Fruit fly (Drosophila melanogaster) whole organism, wandering third instar larva: Measurements from ENCODE around the gene Sgt.

Experiments used
- Abd-B ChIP-seq: fragments of >200 bp; optimal IDR thresholded peaks from 2 replicates; lab custom pipeline; 2017; ENCODE audit warnings: missing biosample characterization, missing genetic modification characterization
- CG32264 ChIP-seq: fragments of 200-800 bp; sonication (Bioruptor generic); optimal IDR thresholded peaks from 2 replicates; lab custom pipeline; 2016; ENCODE audit warnings: missing biosample characterization, missing genetic modification characterization
- CG9705 ChIP-seq: fragments of 200-800 bp; sonication (Bioruptor generic); optimal IDR thresholded peaks from 2 replicates; lab custom pipeline; 2018; ENCODE audit warnings: missing biosample characterization, mild to moderate bottlenecking, missing genetic modification characterization
- CrebA ChIP-seq: fragments of 200-800 bp; sonication (Bioruptor generic); optimal IDR thresholded peaks from 2 replicates; lab custom pipeline; 2016; ENCODE audit warnings: missing biosample characterization, mild to moderate bottlenecking, missing genetic modification characterization, borderline replicate concordance
- Dfd ChIP-seq: fragments of >200 bp; optimal IDR thresholded peaks from 2 replicates; lab custom pipeline; 2017; ENCODE audit warnings: missing biosample characterization, missing genetic modification characterization
- Dif ChIP-seq: fragments of 200-275, 200-300 bp; sonication (Bioruptor generic); optimal IDR thresholded peaks from 2 replicates; lab custom pipeline; 2018; ENCODE audit warnings: missing biosample characterization, missing genetic modification characterization; ENCODE audit not compliant: partially characterized antibody
- GATAd ChIP-seq: sonication (Bioruptor generic); optimal IDR thresholded peaks from 2 replicates; lab custom pipeline; 2016; ENCODE audit warnings: missing biosample characterization, missing genetic modification characterization
- Hnf4 ChIP-seq: fragments of 200-800 bp; sonication (Bioruptor generic); optimal IDR thresholded peaks from 2 replicates; lab custom pipeline; 2016; ENCODE audit warnings: missing biosample characterization, mild to moderate bottlenecking, missing genetic modification characterization
- Hr78 ChIP-seq: fragments of >200 bp; optimal IDR thresholded peaks from 2 replicates; lab custom pipeline; 2017; ENCODE audit warnings: missing biosample characterization, missing genetic modification characterization
- Hr83 ChIP-seq: fragments of 200-300 bp; sonication (Bioruptor generic); optimal IDR thresholded peaks from 2 replicates; lab custom pipeline; 2016; ENCODE audit warnings: missing biosample characterization, mild to moderate bottlenecking, missing genetic modification characterization, moderate library complexity; ENCODE audit not compliant: poor library complexity, severe bottlenecking
- Jra ChIP-seq: sonication (Bioruptor generic); optimal IDR thresholded peaks from 2 replicates; lab custom pipeline; 2016; ENCODE audit warnings: missing biosample characterization, missing genetic modification characterization
- Mio ChIP-seq: sonication (Bioruptor generic); optimal IDR thresholded peaks from 2 replicates; lab custom pipeline; 2016; ENCODE audit warnings: missing biosample characterization, missing genetic modification characterization
- Myc ChIP-seq: fragments of >200 bp; optimal IDR thresholded peaks from 2 replicates; lab custom pipeline; 2017
- N ChIP-seq: fragments of >200 bp; optimal IDR thresholded peaks from 2 replicates; lab custom pipeline; 2018; ENCODE audit warnings: missing biosample characterization, missing external identifiers, missing genetic modification characterization
- OdsH ChIP-seq: fragments of 200-800 bp; sonication (Bioruptor generic); optimal IDR thresholded peaks from 2 replicates; lab custom pipeline; 2016; ENCODE audit warnings: missing biosample characterization, mild to moderate bottlenecking, missing genetic modification characterization
- Sp1 ChIP-seq: fragments of 200-800 bp; sonication (Bioruptor generic); optimal IDR thresholded peaks from 3 replicates; lab custom pipeline; 2019; ENCODE audit warnings: missing biosample characterization, mild to moderate bottlenecking, missing genetic modification characterization, moderate library complexity
- Vsx2 ChIP-seq: fragments of 200-300, 225-300 bp; sonication (Bioruptor generic); optimal IDR thresholded peaks from 2 replicates; lab custom pipeline; 2018; ENCODE audit warnings: missing biosample characterization, missing genetic modification characterization; ENCODE audit not compliant: partially characterized antibody
- brk ChIP-seq: fragments of 200-800 bp; sonication (Bioruptor generic); optimal IDR thresholded peaks from 2 replicates; lab custom pipeline; 2016; ENCODE audit warnings: missing biosample characterization, mild to moderate bottlenecking, missing genetic modification characterization
- dl ChIP-seq, 2 experiments: fragments of 175-275, 200-275 bp in 1 of 2; fragments of 200-275 bp in 1 of 2; sonication (Bioruptor generic); optimal IDR thresholded peaks; lab custom pipeline; 2018; ENCODE audit warnings: mild to moderate bottlenecking in 2 of 2, missing biosample characterization in 2 of 2, missing genetic modification characterization in 2 of 2, moderate library complexity in 2 of 2; ENCODE audit not compliant: partially characterized antibody in 2 of 2, insufficient read depth in 1 of 2
- dmrt93B ChIP-seq: fragments of 200-800 bp; sonication (Bioruptor generic); optimal IDR thresholded peaks from 2 replicates; lab custom pipeline; 2018; ENCODE audit warnings: missing biosample characterization, mild to moderate bottlenecking, missing genetic modification characterization
- dsf ChIP-seq: sonication (Bioruptor generic); optimal IDR thresholded peaks from 2 replicates; lab custom pipeline; 2016; ENCODE audit warnings: missing biosample characterization, missing genetic modification characterization, borderline replicate concordance
- ey ChIP-seq: fragments of 200-800 bp; sonication (Bioruptor generic); optimal IDR thresholded peaks from 2 replicates; lab custom pipeline; 2016; ENCODE audit warnings: missing biosample characterization, missing genetic modification characterization
- foxo ChIP-seq, 2 experiments: fragments of 200-800 bp; sonication (Bioruptor generic); optimal IDR thresholded peaks; 2 replicates in 1 of 2; 3 replicates in 1 of 2; lab custom pipeline; 2016 to 2017; ENCODE audit warnings: missing biosample characterization in 2 of 2, missing genetic modification characterization in 2 of 2
- fru ChIP-seq: fragments of 200-800 bp; sonication (Bioruptor generic); optimal IDR thresholded peaks from 3 replicates; lab custom pipeline; 2016; ENCODE audit warnings: missing biosample characterization, mild to moderate bottlenecking, missing genetic modification characterization
- h ChIP-seq: fragments of 200-800 bp; sonication (Bioruptor generic); optimal IDR thresholded peaks from 3 replicates; lab custom pipeline; 2016; ENCODE audit warnings: missing biosample characterization, mild to moderate bottlenecking, missing genetic modification characterization
- jim ChIP-seq: fragments of 175-275, 200-325 bp; sonication (Bioruptor generic); optimal IDR thresholded peaks from 2 replicates; lab custom pipeline; 2016; ENCODE audit warnings: missing biosample characterization, mild to moderate bottlenecking, missing genetic modification characterization
- lola ChIP-seq: fragments of >200 bp; optimal IDR thresholded peaks from 2 replicates; lab custom pipeline; 2017; ENCODE audit warnings: missing biosample characterization, missing genetic modification characterization
- pan ChIP-seq: fragments of >200 bp; optimal IDR thresholded peaks from 2 replicates; lab custom pipeline; 2017
- psq ChIP-seq: fragments of 200-800 bp; sonication (Bioruptor generic); optimal IDR thresholded peaks from 3 replicates; lab custom pipeline; 2017; ENCODE audit warnings: missing biosample characterization, mild to moderate bottlenecking, missing genetic modification characterization, moderate library complexity
- rgr ChIP-seq: fragments of 200-800 bp; sonication (Bioruptor generic); optimal IDR thresholded peaks from 3 replicates; lab custom pipeline; 2016; ENCODE audit warnings: missing biosample characterization, mild to moderate bottlenecking, missing genetic modification characterization
- sage ChIP-seq: fragments of 200-800 bp; sonication (Bioruptor generic); optimal IDR thresholded peaks from 2 replicates; lab custom pipeline; 2016; ENCODE audit warnings: missing biosample characterization, mild to moderate bottlenecking, missing genetic modification characterization
- sv ChIP-seq: fragments of 200-800 bp; sonication (Bioruptor generic); optimal IDR thresholded peaks from 3 replicates; lab custom pipeline; 2016; ENCODE audit warnings: missing biosample characterization, missing genetic modification characterization
- tai ChIP-seq: sonication (Bioruptor generic); optimal IDR thresholded peaks from 2 replicates; lab custom pipeline; 2016; ENCODE audit warnings: missing biosample characterization, missing genetic modification characterization
- usp ChIP-seq: fragments of >200 bp; optimal IDR thresholded peaks from 2 replicates; lab custom pipeline; 2017; ENCODE audit warnings: missing biosample characterization, missing genetic modification characterization
- woc ChIP-seq: sonication (Bioruptor generic); optimal IDR thresholded peaks from 2 replicates; lab custom pipeline; 2016; ENCODE audit warnings: missing biosample characterization, mild to moderate bottlenecking, missing genetic modification characterization

Gene Sgt

DNA sequence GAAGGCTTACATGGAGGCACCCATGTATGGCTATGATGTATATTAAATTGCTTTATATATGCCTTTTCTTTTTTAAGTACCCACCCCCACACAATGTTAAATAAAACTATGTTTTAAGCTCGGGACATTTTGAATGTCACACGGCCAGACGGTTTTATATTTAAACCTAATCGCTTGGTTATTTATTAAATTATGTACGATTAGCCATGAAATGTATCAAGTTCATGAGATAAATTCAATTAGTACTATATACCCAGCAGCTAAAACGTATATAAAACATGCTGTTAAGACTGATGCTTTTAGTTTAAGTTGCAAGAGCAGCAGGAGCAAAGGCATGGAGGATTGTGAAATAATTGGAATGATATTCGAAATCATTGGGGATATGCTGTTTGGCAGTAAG, 14.1 kb downstream of the Sgt start, which contains the start of the genes CG43221 and CG43645:
Gene CG43221 (plus strand): TSS at position 301 of the 400 bp plus-strand sequence.
Gene CG43645 (plus strand): TSS at position 301 of the 400 bp plus-strand sequence.
- TF ChIP-seq ey (GFP tag; lab: Kevin White, UChicago) (no peak), GATAd (no peak), psq (no peak), lola (GFP tag; lab: Kevin White, UChicago) (no peak)

DNA sequence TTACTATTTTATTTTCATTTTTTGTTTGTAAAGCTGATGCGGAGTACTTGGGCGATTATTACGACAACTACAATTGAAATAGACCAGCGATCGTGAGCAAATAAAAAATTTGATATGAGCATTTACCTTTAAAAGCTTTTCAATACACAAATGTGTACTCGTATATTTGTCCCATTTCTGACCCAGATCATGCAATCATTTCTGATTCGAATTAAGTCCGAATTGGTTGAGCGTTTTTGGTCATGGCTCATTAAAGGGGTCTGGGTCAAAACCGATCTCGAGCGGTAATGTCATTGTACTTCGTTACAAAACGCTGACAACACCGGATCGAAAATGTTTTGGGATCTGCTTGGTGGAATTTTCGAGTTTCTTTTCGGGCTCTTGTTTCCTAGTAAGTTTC, 14.9 kb downstream of the Sgt start, which contains the start of gene CG43220:
Gene CG43220 (plus strand): TSS at position 301 of the 400 bp plus-strand sequence.
- TF ChIP-seq tai = no peak
- no peak for TF ChIP-seq Hr78
- no peak for TF ChIP-seq GATAd
- TF ChIP-seq CG9705 (GFP tag; lab: Kevin White, UChicago) = no peak
- TF ChIP-seq dsf (GFP tag; lab: Kevin White, UChicago) = no peak
- TF ChIP-seq brk (GFP tag; lab: Kevin White, UChicago) = no peak
- TF ChIP-seq pan (lab: Kevin White, UChicago) = no peak
- no peak for TF ChIP-seq sage (GFP tag; lab: Kevin White, UChicago)
- TF ChIP-seq dl (GFP tag; optimal IDR thresholded peaks at IDR 0.05; lab: Kevin White, UChicago; ENCODE audit: insufficient read depth in 1 of 2, partially characterized antibody in 2 of 2) = no peak
- TF ChIP-seq jim = no peak

DNA sequence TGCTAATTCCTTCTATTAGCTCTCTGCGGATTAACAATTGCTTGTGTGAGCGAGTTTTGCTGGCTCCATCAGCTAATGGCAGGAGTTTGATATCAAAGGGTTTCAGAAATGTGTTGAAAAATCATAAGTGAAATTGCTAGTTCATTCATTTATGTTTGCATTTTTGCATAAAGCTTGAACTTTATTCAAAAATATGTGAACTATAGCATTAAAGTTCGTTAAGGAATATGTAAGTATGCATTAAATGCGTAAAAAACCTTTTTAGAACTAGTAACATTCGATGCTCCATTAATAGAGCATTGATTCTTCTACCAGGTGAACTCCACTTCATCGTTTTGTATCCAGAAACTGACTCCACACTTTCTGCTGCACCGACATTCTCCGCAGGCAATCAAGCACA, 21.3 kb downstream of the Sgt start:
- no peak for TF ChIP-seq Hr78
- TF ChIP-seq Myc (lab: Kevin White, UChicago) = no peak
- TF ChIP-seq GATAd = no peak
- no peak for TF ChIP-seq Mio (GFP tag; lab: Kevin White, UChicago)
- no peak for TF ChIP-seq sage (GFP tag; lab: Kevin White, UChicago)
- no peak for TF ChIP-seq CG32264
- TF ChIP-seq usp (GFP tag; lab: Kevin White, UChicago) = no peak
- no peak for TF ChIP-seq Dif (GFP tag; lab: Kevin White, UChicago)
- TF ChIP-seq h (GFP tag; lab: Kevin White, UChicago) = no peak
- no peak for TF ChIP-seq fru
- no peak for TF ChIP-seq Abd-B
- no peak for TF ChIP-seq CG9705 (GFP tag; lab: Kevin White, UChicago)
- TF ChIP-seq Jra (GFP tag; lab: Kevin White, UChicago) = no peak
- TF ChIP-seq Hnf4 (GFP tag; lab: Kevin White, UChicago) = no peak
- no peak for TF ChIP-seq N (GFP tag; lab: Kevin White, UChicago)
- no peak for TF ChIP-seq Hr83 (GFP tag; lab: Kevin White, UChicago)
- no peak for TF ChIP-seq dsf (GFP tag; lab: Kevin White, UChicago)

DNA sequence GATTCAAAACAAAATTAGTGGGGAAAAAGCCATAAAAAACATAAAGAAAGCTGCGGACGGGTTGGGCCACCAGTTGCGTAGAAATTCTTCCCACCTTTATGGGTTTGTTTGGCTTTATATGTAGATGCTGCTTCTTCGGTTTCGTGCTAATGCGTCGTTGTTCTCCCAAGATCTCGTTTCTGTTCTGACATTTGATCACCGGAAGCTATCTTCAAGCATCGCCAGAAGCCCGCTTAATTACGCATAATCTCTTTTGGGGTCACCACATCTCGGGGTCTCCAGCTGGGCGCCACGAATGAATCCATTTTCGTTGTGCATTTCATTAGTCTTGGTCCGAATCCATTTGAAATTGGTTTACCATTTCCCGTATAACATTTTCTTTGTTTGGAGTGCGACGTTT, 24.4 kb downstream of the Sgt start:
- TF ChIP-seq Hnf4 (GFP tag; lab: Kevin White, UChicago) = no peak
- TF ChIP-seq sage (GFP tag; lab: Kevin White, UChicago) = no peak
- TF ChIP-seq OdsH (GFP tag; lab: Kevin White, UChicago) = no peak
- TF ChIP-seq Myc (lab: Kevin White, UChicago) = no peak
- TF ChIP-seq N (GFP tag; lab: Kevin White, UChicago) = no peak
- no peak for TF ChIP-seq Sp1 (GFP tag; lab: Kevin White, UChicago)
- no peak for TF ChIP-seq CrebA (GFP tag; lab: Kevin White, UChicago)
- TF ChIP-seq CG9705 (GFP tag; lab: Kevin White, UChicago) = no peak
- TF ChIP-seq Abd-B = no peak

DNA sequence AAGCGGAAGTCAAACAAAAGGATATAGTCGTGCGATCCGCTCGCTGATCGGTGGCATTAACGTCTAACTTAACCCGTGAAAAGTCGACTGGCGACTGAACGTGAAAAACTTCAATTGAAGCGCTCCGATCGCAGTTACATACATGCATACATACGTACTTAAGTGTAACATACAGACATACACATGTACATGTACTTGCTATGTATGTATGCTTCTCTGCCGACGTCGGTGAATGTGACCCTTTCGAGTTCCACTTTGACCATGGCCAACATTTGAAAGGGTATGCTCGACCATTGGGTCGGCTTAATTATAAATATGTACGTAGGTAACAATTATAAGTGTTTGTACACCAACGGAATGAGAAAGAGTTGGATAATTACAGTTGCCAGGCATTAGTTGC, 25.7 kb downstream of the Sgt start, which contains the start of gene qua:
Gene qua (minus strand): TSS at position 101 of the 400 bp plus-strand sequence.
- TF ChIP-seq rgr (no peak), ey (GFP tag; lab: Kevin White, UChicago) (no peak), Vsx2 (no peak), CG9705 (GFP tag; lab: Kevin White, UChicago) (no peak), foxo (GFP tag; optimal IDR thresholded peaks at IDR 0.05; lab: Kevin White, UChicago) (no peak), Dfd (GFP tag; lab: Kevin White, UChicago) (no peak), tai (no peak), Dif (GFP tag; lab: Kevin White, UChicago) (no peak), Jra (GFP tag; lab: Kevin White, UChicago) (no peak), woc (GFP tag; lab: Kevin White, UChicago) (no peak), CrebA (GFP tag; lab: Kevin White, UChicago) (no peak), dmrt93B (GFP tag; lab: Kevin White, UChicago) (no peak), sv (GFP tag; lab: Kevin White, UChicago) (no peak), Myc (lab: Kevin White, UChicago) (no peak), Hnf4 (GFP tag; lab: Kevin White, UChicago) (no peak), dsf (GFP tag; lab: Kevin White, UChicago) (no peak)
